Worm (Caenorhabditis elegans): Measurements from ENCODE around the gene sre-20.

Gene sre-20

ce11 chrV:12784861-12785260, at the start of gene sre-20:
TSS of gene sre-20 (minus strand) at chrV:12784961.
- no peak for TF ChIP-seq swsn-7 (tag; optimal IDR thresholded peaks at IDR 0.05)
- TF ChIP-seq ceh-90 (tag; optimal IDR thresholded peaks at IDR 0.05), result no peak
- peak; percentile 41 for TF ChIP-seq pax-3 (tag; optimal IDR thresholded peaks at IDR 0.05)
- TF ChIP-seq alr-1 (tag; optimal IDR thresholded peaks at IDR 0.05; ENCODE audit: borderline replicate concordance), result no peak
- TF ChIP-seq lin-35 (GFP tag; optimal IDR thresholded peaks at IDR 0.05), result no peak
- no peak for TF ChIP-seq vab-15 (tag; optimal IDR thresholded peaks at IDR 0.05)
- peak; percentile 7 for TF ChIP-seq fkh-8 (tag; optimal IDR thresholded peaks at IDR 0.05)
- TF ChIP-seq mab-9 (GFP tag; IDR thresholded peaks at IDR 0.05), result no peak
- TF ChIP-seq hpl-2 (GFP tag; optimal IDR thresholded peaks at IDR 0.05), result no peak

ce11 chrV:12827219-12827618, 42.5 kb upstream of the sre-20 start, which contains the start of gene ugt-15:
TSS of gene ugt-15 (plus strand) at chrV:12827519.
- TF ChIP-seq unc-130 (tag; optimal IDR thresholded peaks at IDR 0.05), result no peak
- TF ChIP-seq nhr-237 (tag; optimal IDR thresholded peaks at IDR 0.05), result no peak
- no peak for TF ChIP-seq hpl-2 (GFP tag; optimal IDR thresholded peaks at IDR 0.05)

ce11 chrV:12824777-12825176, 40.0 kb upstream of the sre-20 start, which contains the start of gene ugt-16:
TSS of gene ugt-16 (plus strand) at chrV:12825024.
- TF ChIP-seq ama-1 (optimal IDR thresholded peaks at IDR 0.05) (no peak), nhr-20 (tag; optimal IDR thresholded peaks at IDR 0.05) (peak; percentile 50), elt-2 (tag; optimal IDR thresholded peaks at IDR 0.05) (peak; percentile 78)

- TF ChIP-seq sup-37 (GFP tag; optimal IDR thresholded peaks at IDR 0.05) (no peak), nhr-12 (tag; optimal IDR thresholded peaks at IDR 0.05) (no peak), rnt-1 (tag; optimal IDR thresholded peaks at IDR 0.05) (no peak), unc-130 (tag; optimal IDR thresholded peaks at IDR 0.05) (no peak), nhr-20 (tag; optimal IDR thresholded peaks at IDR 0.05) (peak; percentile 44), efl-1 (optimal IDR thresholded peaks at IDR 0.05) (no peak), efl-1 (GFP tag; optimal IDR thresholded peaks at IDR 0.05 in 1 of 2) (no peak), F16B12.6 (tag; optimal IDR thresholded peaks at IDR 0.05) (no peak), lin-39 (tag; optimal IDR thresholded peaks at IDR 0.05) (no peak), dsc-1 (tag; optimal IDR thresholded peaks at IDR 0.05) (no peak), hpl-2 (GFP tag; optimal IDR thresholded peaks at IDR 0.05) (no peak), lin-35 (GFP tag; optimal IDR thresholded peaks at IDR 0.05) (no peak), egl-27 (tag; optimal IDR thresholded peaks at IDR 0.05) (no peak), elt-2 (tag; optimal IDR thresholded peaks at IDR 0.05) (peak; percentile 64)
Measured at ce11 chrV:12822065-12822464, 37.3 kb upstream of the sre-20 start.

- no peak for TF ChIP-seq nhr-71 (tag; optimal IDR thresholded peaks at IDR 0.05)
- no peak for TF ChIP-seq nhr-12 (tag; optimal IDR thresholded peaks at IDR 0.05)
- peak; percentile 19 for TF ChIP-seq elt-2 (tag; optimal IDR thresholded peaks at IDR 0.05)
Measured at ce11 chrV:12819792-12820453, 35.2 kb upstream of the sre-20 start, which contains the start of the genes ZC443.4 and ugt-18. TSS of gene ZC443.4 (minus strand) at chrV:12819886. TSS of gene ugt-18 (plus strand) at chrV:12820260.

- TF ChIP-seq mab-9 (GFP tag; IDR thresholded peaks at IDR 0.05), result no peak
- TF ChIP-seq nhr-84 (tag; optimal IDR thresholded peaks at IDR 0.05), result no peak
- TF ChIP-seq hlh-17 (GFP tag; optimal IDR thresholded peaks at IDR 0.05; ENCODE audit: borderline replicate concordance), result no peak
- TF ChIP-seq nhr-77 (tag; optimal IDR thresholded peaks at IDR 0.05), result no peak
- TF ChIP-seq snpc-4 (tag; optimal IDR thresholded peaks at IDR 0.05), result peak; percentile 25
- peak; percentile 34 for TF ChIP-seq unc-86 (tag; optimal IDR thresholded peaks at IDR 0.05)
- peak; percentile 56 for TF ChIP-seq nhr-71 (tag; optimal IDR thresholded peaks at IDR 0.05)
- TF ChIP-seq nhr-76 (tag; optimal IDR thresholded peaks at IDR 0.05), result no peak
- TF ChIP-seq fkh-8 (tag; optimal IDR thresholded peaks at IDR 0.05), result peak; percentile 88
- peak; percentile 81 for TF ChIP-seq lin-14 (GFP tag; optimal IDR thresholded peaks at IDR 0.05)
- TF ChIP-seq dpl-1 (GFP tag; optimal IDR thresholded peaks at IDR 0.05), result peak in 1 of 3 experiments; percentile 17
- TF ChIP-seq F16B12.6 (tag; optimal IDR thresholded peaks at IDR 0.05), result no peak
- no peak for TF ChIP-seq aha-1 (tag; optimal IDR thresholded peaks at IDR 0.05)
- peak; percentile 78 for TF ChIP-seq pax-3 (tag; optimal IDR thresholded peaks at IDR 0.05)
- TF ChIP-seq nhr-85 (tag), result no peak
- no peak for TF ChIP-seq lin-15B (tag; optimal IDR thresholded peaks at IDR 0.05)
- TF ChIP-seq unc-130 (tag; optimal IDR thresholded peaks at IDR 0.05), result no peak
- no peak for TF ChIP-seq elt-2 (tag; optimal IDR thresholded peaks at IDR 0.05)
- no peak for TF ChIP-seq pag-3 (tag; optimal IDR thresholded peaks at IDR 0.05; ENCODE audit: borderline replicate concordance, insufficient read depth)
- peak; percentile 8 for TF ChIP-seq dsc-1 (tag; optimal IDR thresholded peaks at IDR 0.05)
- TF ChIP-seq mef-2 (tag; optimal IDR thresholded peaks at IDR 0.05), result no peak
- TF ChIP-seq efl-1 (optimal IDR thresholded peaks at IDR 0.05), result no peak
- TF ChIP-seq efl-1 (GFP tag; optimal IDR thresholded peaks at IDR 0.05 in 1 of 2), result peak in 1 of 2 experiments; percentile 64
- TF ChIP-seq lir-3 (tag; optimal IDR thresholded peaks at IDR 0.05; ENCODE audit: poor library complexity), result peak; percentile 53
- peak; percentile 18 for TF ChIP-seq snu-23 (GFP tag; optimal IDR thresholded peaks at IDR 0.05)
Measured at ce11 chrV:12819155-12819554, 34.4 kb upstream of the sre-20 start.
